Worm (Caenorhabditis elegans) whole organism, L2 larva: Measurements from ENCODE around the gene F40G12.9.
"Not testable (repeated sequence)": the region's sequence is repeated elsewhere in the genome, so short reads cannot be mapped to it uniquely, and the experiment has no call there.

Experiments
- C34F6.9 ChIP-seq: fragments of 150-350 bp; optimal IDR thresholded peaks from 2 replicates; lab custom pipeline; 2014; ENCODE audit warnings: missing biosample characterization, missing genetic modification characterization
- R02D3.7 ChIP-seq: fragments of 150-350 bp; optimal IDR thresholded peaks from 2 replicates; lab custom pipeline; 2014; ENCODE audit warnings: missing biosample characterization, missing genetic modification characterization
- Y55F3AM.14 ChIP-seq: fragments of 200-800 bp; sonication (Bioruptor generic); optimal IDR thresholded peaks from 2 replicates; lab custom pipeline; 2018; ENCODE audit warnings: mild to moderate bottlenecking, missing genetic modification characterization, missing compliant biosample characterization
- ZK546.5 ChIP-seq: sonication (generic microtip); optimal IDR thresholded peaks from 2 replicates; lab custom pipeline; 2017; ENCODE audit warnings: missing biosample characterization, missing genetic modification characterization
- ceh-82 ChIP-seq: fragments of 150-350 bp; optimal IDR thresholded peaks from 2 replicates; lab custom pipeline; 2014; ENCODE audit warnings: missing biosample characterization, missing genetic modification characterization
- crh-2 ChIP-seq: sonication (generic microtip); optimal IDR thresholded peaks from 2 replicates; lab custom pipeline; 2017; ENCODE audit warnings: missing biosample characterization, missing genetic modification characterization
- dmd-4 ChIP-seq: sonication (generic microtip); optimal IDR thresholded peaks from 2 replicates; lab custom pipeline; 2017; ENCODE audit warnings: missing biosample characterization, missing genetic modification characterization
- egl-27 ChIP-seq: sonication (generic microtip); optimal IDR thresholded peaks from 3 replicates; lab custom pipeline; 2017; ENCODE audit warnings: missing biosample characterization, missing genetic modification reagents, missing genetic modification characterization
- elt-3 ChIP-seq: sonication (generic microtip); optimal IDR thresholded peaks from 2 replicates; lab custom pipeline; 2017; ENCODE audit warnings: missing biosample characterization, missing genetic modification characterization
- fos-1 ChIP-seq: fragments of 150-350 bp; optimal IDR thresholded peaks from 2 replicates; lab custom pipeline; 2014; ENCODE audit warnings: missing biosample characterization, missing genetic modification characterization
- lin-11 ChIP-seq: fragments of 150-350 bp; sonication (generic microtip); optimal IDR thresholded peaks from 2 replicates; lab custom pipeline; 2014; ENCODE audit warnings: missing biosample characterization, missing genetic modification characterization, inconsistent platforms, mixed read lengths
- lin-13 ChIP-seq: fragments of 150-350 bp; optimal IDR thresholded peaks from 2 replicates; lab custom pipeline; 2014; ENCODE audit warnings: missing biosample characterization, missing genetic modification reagents, missing genetic modification characterization
- lsy-2 ChIP-seq, 2 experiments: fragments of 150-350 bp in 1 of 2; sonication (generic microtip) in 1 of 2; optimal IDR thresholded peaks; 2 replicates each; lab custom pipeline; 2014 to 2017; ENCODE audit warnings: missing biosample characterization in 2 of 2, missing genetic modification characterization in 2 of 2
- mab-5 ChIP-seq: fragments of 150-350 bp; optimal IDR thresholded peaks from 2 replicates; lab custom pipeline; 2014; ENCODE audit warnings: missing biosample characterization, missing genetic modification characterization
- mbf-1 ChIP-seq: sonication (generic microtip); optimal IDR thresholded peaks from 2 replicates; lab custom pipeline; 2017; ENCODE audit warnings: missing biosample characterization, missing genetic modification characterization
- nhr-12 ChIP-seq: fragments of 150-350 bp; optimal IDR thresholded peaks from 2 replicates; lab custom pipeline; 2014; ENCODE audit warnings: missing biosample characterization, missing genetic modification characterization
- nhr-129 ChIP-seq: fragments of 150-350 bp; optimal IDR thresholded peaks from 2 replicates; lab custom pipeline; 2014; ENCODE audit warnings: missing biosample characterization, missing genetic modification characterization
- nhr-21 ChIP-seq: fragments of 150-350 bp; optimal IDR thresholded peaks from 2 replicates; lab custom pipeline; 2014; ENCODE audit warnings: missing biosample characterization, missing genetic modification characterization
- nhr-23 ChIP-seq: fragments of 150-350 bp; optimal IDR thresholded peaks from 2 replicates; lab custom pipeline; 2014; ENCODE audit warnings: missing biosample characterization, missing genetic modification reagents, missing genetic modification characterization
- nhr-237 ChIP-seq: fragments of 150-350 bp; optimal IDR thresholded peaks from 2 replicates; lab custom pipeline; 2014; ENCODE audit warnings: missing biosample characterization, missing genetic modification characterization
- nhr-25 ChIP-seq: fragments of 150-350 bp; sonication (generic microtip); optimal IDR thresholded peaks from 3 replicates; lab custom pipeline; 2014; ENCODE audit warnings: missing biosample characterization, missing genetic modification characterization
- nhr-6 ChIP-seq: fragments of 150-350 bp; optimal IDR thresholded peaks from 2 replicates; lab custom pipeline; 2014; ENCODE audit warnings: missing biosample characterization, missing genetic modification characterization
- peb-1 ChIP-seq: fragments of 150-350 bp; optimal IDR thresholded peaks from 2 replicates; lab custom pipeline; 2014; ENCODE audit warnings: missing biosample characterization, missing genetic modification characterization
- sem-4 ChIP-seq: fragments of 150-350 bp; optimal IDR thresholded peaks from 2 replicates; lab custom pipeline; 2014; ENCODE audit warnings: missing biosample characterization, missing genetic modification reagents, missing genetic modification characterization
- skn-1 ChIP-seq: sonication (generic microtip); optimal IDR thresholded peaks from 2 replicates; lab custom pipeline; 2017; ENCODE audit warnings: missing biosample characterization, missing genetic modification characterization
- snpc-4 ChIP-seq: fragments of 150-350 bp; optimal IDR thresholded peaks from 2 replicates; lab custom pipeline; 2014; ENCODE audit warnings: missing biosample characterization, missing genetic modification characterization
- unc-39 ChIP-seq: fragments of 150-350 bp; optimal IDR thresholded peaks from 2 replicates; lab custom pipeline; 2014; ENCODE audit warnings: missing biosample characterization, missing genetic modification characterization
- unc-62 ChIP-seq: fragments of 150-350 bp; optimal IDR thresholded peaks from 2 replicates; lab custom pipeline; 2014; ENCODE audit warnings: missing biosample characterization, missing genetic modification reagents, missing genetic modification characterization
- ztf-11 ChIP-seq: sonication (generic microtip); optimal IDR thresholded peaks from 2 replicates; lab custom pipeline; 2017; ENCODE audit warnings: missing biosample characterization, missing genetic modification characterization
- ztf-4 ChIP-seq: fragments of 150-350 bp; optimal IDR thresholded peaks from 2 replicates; lab custom pipeline; 2014; ENCODE audit warnings: missing biosample characterization, missing genetic modification characterization

Gene F40G12.9

DNA sequence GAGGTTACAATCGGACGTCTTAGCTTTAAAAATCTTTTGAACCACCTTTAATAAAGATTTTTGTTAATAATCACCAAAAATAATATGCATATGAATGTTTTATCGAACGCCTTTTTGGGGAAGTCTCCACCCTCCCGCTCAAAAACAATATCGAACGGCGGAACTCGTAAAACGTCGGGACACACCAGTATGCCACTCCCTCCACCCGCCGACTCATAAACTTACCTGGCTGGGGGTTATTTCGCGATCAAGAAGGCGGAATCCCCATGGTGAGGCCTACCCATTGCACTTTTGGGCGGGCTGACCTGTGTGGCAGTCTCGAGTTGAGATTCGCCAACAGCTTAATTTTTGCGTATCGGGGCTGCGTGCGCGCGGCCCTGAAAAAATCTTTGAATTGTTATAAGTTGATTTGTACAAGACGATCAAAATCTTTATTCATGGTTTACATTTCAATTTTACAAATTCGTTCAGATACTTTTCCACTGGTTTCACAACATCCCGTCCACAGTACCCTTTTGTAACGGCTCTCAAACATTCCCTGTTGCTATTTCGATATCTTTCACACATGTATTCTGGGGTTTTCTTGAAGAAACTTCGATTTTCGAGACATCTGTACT is 15.0 kb upstream of the F40G12.9 start:
- peak; percentile 22 for TF ChIP-seq snpc-4 (tag; lab: Kevin White, UChicago)
- TF ChIP-seq C34F6.9 (tag; lab: Kevin White, UChicago): no peak

ce11 chrV:14268616-14269015 is 13.8 kb upstream of the F40G12.9 start, which contains the start of gene F40G12.4:
F40G12.4 (minus strand) TSS chrV:14268716.
- TF ChIP-seq nhr-237 (tag; lab: Kevin White, UChicago) (no peak), crh-2 (no peak), lin-11 (tag; lab: Kevin White, UChicago) (no peak), peb-1 (tag; lab: Kevin White, UChicago) (no peak)

ce11 chrV:14270729-14271128 is 11.7 kb upstream of the F40G12.9 start, which contains the start of gene F40G12.5:
F40G12.5 (minus strand) TSS chrV:14270829.
- no peak for TF ChIP-seq fos-1 (tag; lab: Kevin White, UChicago)

ce11 chrV:14273019-14273418 is 9.4 kb upstream of the F40G12.9 start, which contains the start of gene F40G12.6:
F40G12.6 (minus strand) TSS chrV:14273119.
- no peak for TF ChIP-seq nhr-23 (tag; lab: Kevin White, UChicago)
- TF ChIP-seq, all 48 proteins: peak for 0

DNA sequence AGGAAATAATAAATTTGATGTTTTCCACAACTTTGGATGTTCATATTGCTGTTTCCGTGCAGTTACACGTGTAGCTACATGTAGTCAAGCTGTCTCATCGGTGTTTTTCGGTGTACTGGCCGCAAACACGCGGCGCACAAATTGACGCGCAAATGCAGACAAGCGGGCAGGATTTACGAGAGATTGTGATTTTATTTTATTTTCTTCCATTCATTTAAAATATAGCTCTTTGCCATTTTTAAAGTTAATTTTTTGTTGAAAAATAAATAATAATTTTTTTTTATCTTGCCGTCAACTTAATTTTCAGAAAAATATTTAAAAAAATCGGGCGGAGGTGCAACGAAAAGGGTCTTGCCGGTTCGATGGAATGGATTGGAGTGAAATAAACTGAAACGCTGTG is 8.2 kb upstream of the F40G12.9 start, which contains the start of gene F40G12.7:
Gene F40G12.7 (plus strand): TSS at position 301 of the 400 bp plus-strand sequence.
- not testable (repeated sequence) for TF ChIP-seq R02D3.7, mab-5, egl-27 (tag; lab: Kevin White, UChicago)
- TF ChIP-seq, all 48 proteins: peak for 0; not testable (repeated sequence) for 48

ce11 chrV:14277456-14277855 is 5.0 kb upstream of the F40G12.9 start:
- TF ChIP-seq snpc-4 (tag; lab: Kevin White, UChicago): peak; percentile 38

ce11 chrV:14279777-14280176 is 2.7 kb upstream of the F40G12.9 start, which contains the start of gene srt-33:
srt-33 (minus strand) TSS chrV:14279877.
- no peak for TF ChIP-seq unc-39 (tag; lab: Kevin White, UChicago)
- TF ChIP-seq crh-2: no peak
- no peak for TF ChIP-seq lsy-2 (tag; optimal IDR thresholded peaks at IDR 0.05; lab: Kevin White, UChicago)
- no peak for TF ChIP-seq lin-13 (GFP tag; lab: Kevin White, UChicago)
- TF ChIP-seq nhr-12: no peak
- no peak for TF ChIP-seq R02D3.7 (tag; lab: Kevin White, UChicago)
- no peak for TF ChIP-seq ztf-11
- TF ChIP-seq ztf-4 (tag; lab: Kevin White, UChicago): no peak
- no peak for TF ChIP-seq fos-1 (tag; lab: Kevin White, UChicago)
- no peak for TF ChIP-seq mbf-1 (tag; lab: Kevin White, UChicago)
- no peak for TF ChIP-seq Y55F3AM.14
- no peak for TF ChIP-seq ceh-82 (tag; lab: Kevin White, UChicago)
- no peak for TF ChIP-seq nhr-21 (tag; lab: Kevin White, UChicago)
- no peak for TF ChIP-seq nhr-129 (tag; lab: Kevin White, UChicago)

ce11 chrV:14283241-14283640 is 782 bp downstream of the F40G12.9 start, which contains the start of gene F40G12.10:
F40G12.10 (plus strand) TSS chrV:14283541.
- TF ChIP-seq sem-4 (no peak), C34F6.9 (tag; lab: Kevin White, UChicago) (no peak), Y55F3AM.14 (no peak), ceh-82 (tag; lab: Kevin White, UChicago) (no peak), nhr-6 (tag; lab: Kevin White, UChicago) (no peak), skn-1 (tag; lab: Kevin White, UChicago) (no peak), nhr-12 (no peak), elt-3 (tag; lab: Kevin White, UChicago) (no peak), ZK546.5 (tag; lab: Kevin White, UChicago) (no peak), nhr-25 (tag; lab: Kevin White, UChicago) (no peak), dmd-4 (tag; lab: Kevin White, UChicago) (no peak), nhr-21 (tag; lab: Kevin White, UChicago) (no peak), unc-39 (tag; lab: Kevin White, UChicago) (no peak), unc-62 (GFP tag; lab: Kevin White, UChicago) (no peak)
